Worm (Caenorhabditis elegans): Measurements from ENCODE around the gene F28C10.1.

Gene F28C10.1

DNA sequence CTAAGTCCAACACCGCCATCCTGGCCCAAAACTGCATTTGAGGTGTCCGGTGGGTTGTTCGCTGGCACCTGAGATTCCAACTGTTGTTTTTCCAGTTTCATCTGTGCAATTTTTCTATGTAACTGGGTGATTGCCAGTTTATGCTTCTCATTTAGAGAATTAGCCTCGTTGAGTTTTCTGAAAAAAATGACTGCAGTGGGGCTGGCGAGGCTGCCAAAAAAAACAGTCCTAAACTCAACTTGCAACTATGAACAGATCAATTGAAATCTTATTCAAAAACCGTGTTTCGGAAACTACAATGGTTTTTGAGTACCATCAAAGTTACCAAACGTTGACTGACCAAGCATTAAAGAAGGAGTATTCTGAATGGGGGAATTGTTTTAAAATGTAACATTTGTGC lies 11.0 kb downstream of the F28C10.1 start, which contains the start of gene F57C12.6:
TSS of gene F57C12.6 (minus strand) at position 101 of the 400 bp plus-strand sequence.
- TF ChIP-seq ref-1 (GFP tag; conservative IDR thresholded peaks at IDR 0.05) (no peak), T22C8.4 (GFP tag; IDR thresholded peaks at IDR 0.05) (no peak), flt-1 (GFP tag; IDR thresholded peaks at IDR 0.05) (no peak), ztf-29 (GFP tag; IDR thresholded peaks at IDR 0.05) (no peak), med-1 (GFP tag; optimal IDR thresholded peaks at IDR 0.05; ENCODE audit: insufficient read depth) (no peak), cog-1 (tag; optimal IDR thresholded peaks at IDR 0.05) (no peak), klf-2 (GFP tag; conservative IDR thresholded peaks at IDR 0.05) (no peak), tab-1 (GFP tag; IDR thresholded peaks at IDR 0.05) (no peak), ztf-23 (GFP tag; IDR thresholded peaks at IDR 0.05) (no peak)

DNA sequence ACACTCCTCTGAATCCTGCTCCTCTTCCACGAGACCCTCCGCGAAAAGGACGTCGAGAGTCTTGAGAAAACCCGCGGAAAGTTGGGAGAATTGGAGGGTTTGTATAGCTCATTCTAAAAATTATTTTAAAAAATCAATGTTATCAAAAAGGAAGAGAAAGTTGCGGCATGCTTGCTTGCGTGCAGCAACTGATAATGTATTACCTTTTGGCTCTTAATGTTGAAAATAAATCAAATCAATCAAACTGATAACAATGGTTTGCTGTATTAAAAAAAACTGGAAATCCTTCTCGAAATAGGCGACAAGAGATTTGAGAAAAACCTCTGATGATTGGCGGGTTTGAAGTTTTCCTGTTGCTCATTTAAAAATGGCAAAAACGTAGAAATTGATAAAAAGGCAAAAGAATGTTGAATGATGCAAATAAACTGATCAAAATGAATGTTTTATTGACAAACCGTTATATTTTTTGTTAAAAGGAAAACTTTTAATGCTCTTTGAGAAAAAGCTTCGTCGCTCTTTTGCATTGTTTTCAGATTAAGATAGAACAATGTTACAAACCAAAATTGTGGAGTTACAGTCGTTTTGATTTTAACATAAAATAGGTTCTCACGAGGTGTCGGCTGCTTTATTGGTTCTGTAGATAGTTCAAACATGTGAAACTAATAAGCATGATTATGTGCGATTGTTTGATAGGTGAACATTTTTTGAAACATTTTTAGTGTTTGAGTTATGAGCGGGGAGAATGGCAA lies 12.3 kb downstream of the F28C10.1 start:
- TF ChIP-seq ztf-29 (GFP tag; IDR thresholded peaks at IDR 0.05) = no peak
- TF ChIP-seq T22C8.4 (GFP tag; IDR thresholded peaks at IDR 0.05) = no peak
- TF ChIP-seq flt-1 (GFP tag; IDR thresholded peaks at IDR 0.05) = no peak
- TF ChIP-seq tab-1 (GFP tag; IDR thresholded peaks at IDR 0.05) = no peak
- TF ChIP-seq ref-1 (GFP tag; conservative IDR thresholded peaks at IDR 0.05) = no peak
- no peak for TF ChIP-seq klf-2 (GFP tag; conservative IDR thresholded peaks at IDR 0.05)
- TF ChIP-seq med-1 (GFP tag; optimal IDR thresholded peaks at IDR 0.05; ENCODE audit: insufficient read depth) = no peak
- TF ChIP-seq ztf-23 (GFP tag; IDR thresholded peaks at IDR 0.05) = no peak
- TF ChIP-seq cog-1 (tag; optimal IDR thresholded peaks at IDR 0.05) = no peak

ce11 chrX:557195-557594 lies 14.3 kb downstream of the F28C10.1 start, which contains the start of gene hlh-19:
hlh-19 (minus strand) TSS chrX:557295.
- TF ChIP-seq flt-1 (GFP tag; IDR thresholded peaks at IDR 0.05) (no peak), cog-1 (tag; optimal IDR thresholded peaks at IDR 0.05) (no peak), T22C8.4 (GFP tag; IDR thresholded peaks at IDR 0.05) (no peak), tab-1 (GFP tag; IDR thresholded peaks at IDR 0.05) (no peak), klf-2 (GFP tag; conservative IDR thresholded peaks at IDR 0.05) (no peak), ref-1 (GFP tag; conservative IDR thresholded peaks at IDR 0.05) (no peak), ztf-29 (GFP tag; IDR thresholded peaks at IDR 0.05) (no peak), med-1 (GFP tag; optimal IDR thresholded peaks at IDR 0.05; ENCODE audit: insufficient read depth) (no peak), ztf-23 (GFP tag; IDR thresholded peaks at IDR 0.05) (no peak)

DNA sequence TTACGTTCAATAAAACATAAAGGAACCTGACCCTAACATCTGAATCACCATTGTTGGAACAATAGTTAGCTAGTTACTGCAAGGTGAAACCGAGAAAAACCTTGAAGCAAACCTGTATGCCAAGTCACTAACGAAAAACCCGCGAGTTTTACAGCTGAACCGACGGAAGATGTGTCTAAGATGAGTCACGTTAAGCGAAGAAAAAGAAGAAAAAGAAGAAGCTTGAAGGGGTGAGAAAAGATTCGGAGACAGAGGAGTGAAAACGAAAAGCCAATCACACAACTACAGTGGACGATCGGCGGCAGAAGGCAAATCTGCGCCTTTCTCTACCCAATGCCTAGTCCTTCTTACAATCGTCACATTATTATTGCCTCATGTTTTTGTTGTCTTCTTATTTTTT lies 14.9 kb downstream of the F28C10.1 start, which contains the start of gene nas-38:
TSS of gene nas-38 (plus strand) at position 301 of the 400 bp plus-strand sequence.
- TF ChIP-seq ztf-23 (GFP tag; IDR thresholded peaks at IDR 0.05) = no peak
- TF ChIP-seq T22C8.4 (GFP tag; IDR thresholded peaks at IDR 0.05) = no peak
- TF ChIP-seq klf-2 (GFP tag; conservative IDR thresholded peaks at IDR 0.05) = no peak
- no peak for TF ChIP-seq cog-1 (tag; optimal IDR thresholded peaks at IDR 0.05)
- no peak for TF ChIP-seq flt-1 (GFP tag; IDR thresholded peaks at IDR 0.05)
- no peak for TF ChIP-seq tab-1 (GFP tag; IDR thresholded peaks at IDR 0.05)
- no peak for TF ChIP-seq ref-1 (GFP tag; conservative IDR thresholded peaks at IDR 0.05)
- no peak for TF ChIP-seq med-1 (GFP tag; optimal IDR thresholded peaks at IDR 0.05; ENCODE audit: insufficient read depth)
- no peak for TF ChIP-seq ztf-29 (GFP tag; IDR thresholded peaks at IDR 0.05)

- TF ChIP-seq ref-1 (GFP tag; conservative IDR thresholded peaks at IDR 0.05) = no peak
- no peak for TF ChIP-seq flt-1 (GFP tag; IDR thresholded peaks at IDR 0.05)
- TF ChIP-seq tab-1 (GFP tag; IDR thresholded peaks at IDR 0.05) = no peak
- no peak for TF ChIP-seq T22C8.4 (GFP tag; IDR thresholded peaks at IDR 0.05)
- no peak for TF ChIP-seq ztf-29 (GFP tag; IDR thresholded peaks at IDR 0.05)
- TF ChIP-seq ztf-23 (GFP tag; IDR thresholded peaks at IDR 0.05) = no peak
- TF ChIP-seq med-1 (GFP tag; optimal IDR thresholded peaks at IDR 0.05; ENCODE audit: insufficient read depth) = no peak
- TF ChIP-seq klf-2 (GFP tag; conservative IDR thresholded peaks at IDR 0.05) = no peak
- no peak for TF ChIP-seq cog-1 (tag; optimal IDR thresholded peaks at IDR 0.05)
Observed at ce11 chrX:571367-571766, 28.5 kb downstream of the F28C10.1 start.

ce11 chrX:572601-573000 lies 29.7 kb downstream of the F28C10.1 start, which contains the start of gene mrp-2:
mrp-2 (minus strand) TSS chrX:572701.
- no peak for TF ChIP-seq cog-1 (tag; optimal IDR thresholded peaks at IDR 0.05)
- no peak for TF ChIP-seq flt-1 (GFP tag; IDR thresholded peaks at IDR 0.05)
- no peak for TF ChIP-seq ztf-29 (GFP tag; IDR thresholded peaks at IDR 0.05)
- TF ChIP-seq T22C8.4 (GFP tag; IDR thresholded peaks at IDR 0.05) = no peak
- TF ChIP-seq tab-1 (GFP tag; IDR thresholded peaks at IDR 0.05) = no peak
- no peak for TF ChIP-seq ref-1 (GFP tag; conservative IDR thresholded peaks at IDR 0.05)
- no peak for TF ChIP-seq ztf-23 (GFP tag; IDR thresholded peaks at IDR 0.05)
- no peak for TF ChIP-seq med-1 (GFP tag; optimal IDR thresholded peaks at IDR 0.05; ENCODE audit: insufficient read depth)
- no peak for TF ChIP-seq klf-2 (GFP tag; conservative IDR thresholded peaks at IDR 0.05)

DNA sequence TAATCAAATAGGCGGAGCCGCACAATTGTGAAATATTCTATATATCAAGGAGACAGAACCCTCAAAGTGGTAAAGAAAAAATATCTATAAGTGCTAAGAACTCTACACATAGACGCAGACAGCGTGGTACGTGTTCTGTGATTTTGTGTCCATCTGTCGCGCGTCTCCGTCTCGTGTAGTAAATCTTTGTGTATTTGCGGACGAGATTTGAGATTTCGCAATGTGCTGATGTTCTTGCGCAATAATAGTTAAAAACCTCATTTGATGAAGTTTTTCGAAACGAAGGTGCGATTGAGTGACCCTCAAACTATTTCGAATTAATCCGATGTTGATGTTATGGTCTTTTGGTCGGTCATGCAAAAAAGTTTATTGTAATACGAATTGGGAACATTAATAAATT lies 30.4 kb downstream of the F28C10.1 start:
- no peak for TF ChIP-seq ztf-29 (GFP tag; IDR thresholded peaks at IDR 0.05)
- no peak for TF ChIP-seq ztf-23 (GFP tag; IDR thresholded peaks at IDR 0.05)
- no peak for TF ChIP-seq cog-1 (tag; optimal IDR thresholded peaks at IDR 0.05)
- no peak for TF ChIP-seq tab-1 (GFP tag; IDR thresholded peaks at IDR 0.05)
- TF ChIP-seq T22C8.4 (GFP tag; IDR thresholded peaks at IDR 0.05) = no peak
- TF ChIP-seq klf-2 (GFP tag; conservative IDR thresholded peaks at IDR 0.05) = no peak
- no peak for TF ChIP-seq flt-1 (GFP tag; IDR thresholded peaks at IDR 0.05)
- no peak for TF ChIP-seq med-1 (GFP tag; optimal IDR thresholded peaks at IDR 0.05; ENCODE audit: insufficient read depth)
- no peak for TF ChIP-seq ref-1 (GFP tag; conservative IDR thresholded peaks at IDR 0.05)

ce11 chrX:575084-575483 lies 32.2 kb downstream of the F28C10.1 start:
- TF ChIP-seq med-1 (GFP tag; optimal IDR thresholded peaks at IDR 0.05; ENCODE audit: insufficient read depth) (no peak), ref-1 (GFP tag; conservative IDR thresholded peaks at IDR 0.05) (no peak), cog-1 (tag; optimal IDR thresholded peaks at IDR 0.05) (no peak), flt-1 (GFP tag; IDR thresholded peaks at IDR 0.05) (no peak), tab-1 (GFP tag; IDR thresholded peaks at IDR 0.05) (no peak)

- TF ChIP-seq tab-1 (GFP tag; IDR thresholded peaks at IDR 0.05) (no peak), ref-1 (GFP tag; conservative IDR thresholded peaks at IDR 0.05) (no peak), ztf-23 (GFP tag; IDR thresholded peaks at IDR 0.05) (no peak), med-1 (GFP tag; optimal IDR thresholded peaks at IDR 0.05; ENCODE audit: insufficient read depth) (no peak), ztf-29 (GFP tag; IDR thresholded peaks at IDR 0.05) (no peak), klf-2 (GFP tag; conservative IDR thresholded peaks at IDR 0.05) (no peak), T22C8.4 (GFP tag; IDR thresholded peaks at IDR 0.05) (no peak), cog-1 (tag; optimal IDR thresholded peaks at IDR 0.05) (no peak), flt-1 (GFP tag; IDR thresholded peaks at IDR 0.05) (no peak)
Observed at ce11 chrX:581754-582153, 38.8 kb downstream of the F28C10.1 start.
